Worm (Caenorhabditis elegans): Measurements from ENCODE around the gene tni-1.

DNA sequence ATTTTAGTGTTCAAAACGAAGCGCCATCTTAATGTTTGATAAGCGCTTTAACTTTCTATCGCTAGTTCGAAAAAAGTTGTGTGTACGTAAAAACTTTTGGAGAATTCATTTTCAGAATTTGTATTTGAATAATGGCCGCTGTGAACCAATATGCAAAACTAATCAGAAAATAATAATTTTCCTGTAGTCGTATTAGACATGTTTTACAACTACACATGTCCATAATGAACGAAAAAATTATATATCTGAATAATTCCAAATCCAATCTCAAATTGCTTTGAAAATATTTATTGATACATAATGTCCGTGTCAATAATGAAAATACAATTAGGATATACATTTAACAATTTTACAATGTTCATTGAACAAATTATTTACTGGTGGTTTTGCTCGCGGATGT lies 29.5 kb upstream of the tni-1 start:
- TF ChIP-seq ceh-28 (tag; optimal IDR thresholded peaks at IDR 0.05), result no peak
- TF ChIP-seq snpc-4 (tag; optimal IDR thresholded peaks at IDR 0.05), result no peak
- TF ChIP-seq ctbp-1 (GFP tag; IDR thresholded peaks at IDR 0.05), result no peak
- TF ChIP-seq ztf-11 (tag; optimal IDR thresholded peaks at IDR 0.05), result no peak
- TF ChIP-seq R02D3.7 (tag; optimal IDR thresholded peaks at IDR 0.05), result no peak
- no peak for TF ChIP-seq nhr-76 (tag; optimal IDR thresholded peaks at IDR 0.05)
- no peak for TF ChIP-seq unc-39 (tag; optimal IDR thresholded peaks at IDR 0.05)
